Worm (Caenorhabditis elegans) whole organism, L4 larva: ENCODE data around the gene rps-11.

Experiments
- D1046.2 ChIP-seq: fragments of 200-800 bp; sonication (Bioruptor generic); IDR thresholded peaks from 2 replicates; pipeline ENCODE4 v1.3.6; 2022; ENCODE audit warnings: missing genetic modification characterization, missing compliant biosample characterization
- ces-1 ChIP-seq: fragments of 150-350 bp; sonication (generic microtip); optimal IDR thresholded peaks from 4 replicates; lab custom pipeline; 2014; ENCODE audit warnings: missing biosample characterization, missing genetic modification reagents, missing genetic modification characterization
- snpc-4 ChIP-seq: fragments of 150-350 bp; optimal IDR thresholded peaks from 2 replicates; lab custom pipeline; 2014; ENCODE audit warnings: missing biosample characterization, missing genetic modification characterization

DNA sequence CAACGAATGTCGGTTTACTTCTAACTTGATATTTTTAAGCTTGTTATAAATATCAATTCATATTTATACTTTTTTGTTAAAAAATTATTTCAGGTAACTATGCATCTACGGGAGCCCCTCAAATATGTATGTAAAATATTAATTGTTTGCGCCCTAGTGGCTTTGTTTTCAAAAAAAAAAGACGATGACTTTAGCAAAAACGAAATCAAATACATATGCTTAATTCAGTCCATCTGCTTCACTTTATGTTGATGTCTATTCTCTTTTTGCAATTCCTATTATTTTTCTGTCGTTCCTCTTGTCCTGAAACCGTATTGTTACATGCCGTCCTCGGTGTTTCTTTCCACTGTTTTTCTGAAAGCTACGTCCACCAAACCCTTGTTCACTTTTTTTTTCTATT, 32.6 kb upstream of the rps-11 start:
- TF ChIP-seq ces-1 (GFP tag; lab: Kevin White, UChicago) (no peak), D1046.2 (GFP tag; lab: Robert Waterston, UW) (no peak), snpc-4 (tag; lab: Kevin White, UChicago) (no peak)
